Fruit fly (Drosophila melanogaster) whole organism, embryonic: ENCODE data around the gene Rad23.
A peak's percentile ranks its signal among the peaks of the same experiment; 100 is the strongest.

Source experiments
- CG11723 ChIP-seq: fragments of 200-800 bp; sonication (Bioruptor generic); optimal IDR thresholded peaks from 2 replicates; lab custom pipeline; 2017; ENCODE audit warnings: missing biosample characterization, mild to moderate bottlenecking, missing genetic modification characterization
- CG13775 ChIP-seq: fragments of 200-800 bp; sonication (Bioruptor generic); optimal IDR thresholded peaks from 3 replicates; lab custom pipeline; 2017; ENCODE audit warnings: missing biosample characterization, mild to moderate bottlenecking, missing genetic modification characterization
- CG13894 ChIP-seq: fragments of 200-800 bp; sonication (Bioruptor generic); optimal IDR thresholded peaks from 3 replicates; lab custom pipeline; 2018; ENCODE audit warnings: missing biosample characterization, mild to moderate bottlenecking, missing genetic modification characterization, moderate library complexity
- CG14860 ChIP-seq: fragments of 200-800 bp; sonication (Bioruptor generic); IDR thresholded peaks from 3 replicates; pipeline ENCODE4 v1.3.6; 2022; ENCODE audit warnings: missing biosample characterization, missing genetic modification characterization; ENCODE audit not compliant: partially characterized antibody
- CG15073 ChIP-seq: fragments of 200-800 bp; sonication (Bioruptor generic); optimal IDR thresholded peaks from 2 replicates; lab custom pipeline; 2016; ENCODE audit warnings: missing biosample characterization, missing genetic modification characterization
- CG15479 ChIP-seq: fragments of 200-800 bp; sonication (Bioruptor generic); optimal IDR thresholded peaks from 3 replicates; lab custom pipeline; 2019; ENCODE audit warnings: missing biosample characterization, mild to moderate bottlenecking, missing genetic modification characterization, moderate library complexity
- CG1602 ChIP-seq: fragments of 200-800 bp; sonication (Bioruptor generic); optimal IDR thresholded peaks from 3 replicates; lab custom pipeline; 2016; ENCODE audit warnings: missing biosample characterization, missing genetic modification characterization
- CG16813 ChIP-seq: fragments of 200-800 bp; sonication (Bioruptor generic); IDR thresholded peaks from 3 replicates; pipeline ENCODE4 v1.3.6; 2022; ENCODE audit warnings: missing biosample characterization, missing genetic modification characterization; ENCODE audit not compliant: partially characterized antibody
- CG16815 ChIP-seq: fragments of 200-800 bp; sonication (Bioruptor generic); optimal IDR thresholded peaks from 3 replicates; lab custom pipeline; 2017; ENCODE audit warnings: missing biosample characterization, mild to moderate bottlenecking, missing genetic modification characterization
- CG2199 ChIP-seq: fragments of 200-800 bp; sonication (Bioruptor generic); IDR thresholded peaks from 3 replicates; pipeline ENCODE4 v1.3.6; 2022; ENCODE audit warnings: missing biosample characterization, missing genetic modification characterization
- CG2678 ChIP-seq: fragments of 200-800 bp; sonication (Bioruptor generic); optimal IDR thresholded peaks from 3 replicates; lab custom pipeline; 2019; ENCODE audit warnings: missing biosample characterization, mild to moderate bottlenecking, missing genetic modification characterization, moderate library complexity
- CG30020 ChIP-seq: fragments of 200-800 bp; optimal IDR thresholded peaks from 2 replicates; lab custom pipeline; 2019; ENCODE audit warnings: missing biosample characterization, mild to moderate bottlenecking, missing genetic modification characterization, moderate library complexity
- CG30403 ChIP-seq: fragments of 200-800 bp; sonication (Bioruptor generic); optimal IDR thresholded peaks from 3 replicates; lab custom pipeline; 2016; ENCODE audit warnings: missing biosample characterization, missing genetic modification characterization
- CG3995 ChIP-seq: fragments of 200-800 bp; sonication (Bioruptor generic); optimal IDR thresholded peaks from 3 replicates; lab custom pipeline; 2016; ENCODE audit warnings: missing biosample characterization, missing genetic modification characterization
- CG42726 ChIP-seq: fragments of 200-800 bp; sonication (Bioruptor generic); IDR thresholded peaks from 2 replicates; pipeline ENCODE4 v1.3.6; 2022; ENCODE audit warnings: missing biosample characterization, missing genetic modification characterization; ENCODE audit not compliant: partially characterized antibody
- CG4730 ChIP-seq: fragments of 200-800 bp; sonication (Bioruptor generic); IDR thresholded peaks from 2 replicates; pipeline ENCODE4 v1.3.6; 2022; ENCODE audit warnings: missing biosample characterization, missing genetic modification characterization
- CG6854 ChIP-seq: fragments of 200-800 bp; sonication (Bioruptor generic); optimal IDR thresholded peaks from 3 replicates; lab custom pipeline; 2017; ENCODE audit warnings: missing biosample characterization, mild to moderate bottlenecking, missing genetic modification characterization
- CG8281 ChIP-seq: fragments of 200-800 bp; sonication (Bioruptor generic); optimal IDR thresholded peaks from 2 replicates; lab custom pipeline; 2018; ENCODE audit warnings: missing biosample characterization, mild to moderate bottlenecking, missing genetic modification characterization, moderate library complexity
- CG8388 ChIP-seq: fragments of 200-800 bp; sonication (Bioruptor generic); optimal IDR thresholded peaks from 2 replicates; lab custom pipeline; 2019; ENCODE audit warnings: missing biosample characterization, mild to moderate bottlenecking, missing genetic modification characterization, moderate library complexity
- CG9437 ChIP-seq: fragments of 200-800 bp; sonication (Bioruptor generic); optimal IDR thresholded peaks from 2 replicates; lab custom pipeline; 2018; ENCODE audit warnings: missing biosample characterization, mild to moderate bottlenecking, missing genetic modification characterization
- CG9797 ChIP-seq: fragments of 200-800 bp; sonication (Bioruptor generic); optimal IDR thresholded peaks from 3 replicates; lab custom pipeline; 2018; ENCODE audit warnings: missing biosample characterization, mild to moderate bottlenecking, missing genetic modification characterization
- CTCF ChIP-seq: fragments of 200-800 bp; sonication (Bioruptor generic); optimal IDR thresholded peaks from 2 replicates; lab custom pipeline; 2017; ENCODE audit warnings: missing biosample characterization, mild to moderate bottlenecking, missing genetic modification characterization, moderate library complexity
- Chrac-16 ChIP-seq: fragments of 200-800 bp; sonication (Bioruptor generic); optimal IDR thresholded peaks from 3 replicates; lab custom pipeline; 2016; ENCODE audit warnings: missing biosample characterization, missing genetic modification characterization
- Dip2 ChIP-seq: fragments of 200-800 bp; sonication (Bioruptor generic); IDR thresholded peaks from 2 replicates; pipeline ENCODE4 v1.3.6; 2022; ENCODE audit warnings: missing biosample characterization, missing genetic modification characterization
- E2f2 ChIP-seq: fragments of 200-800 bp; sonication (Bioruptor generic); IDR thresholded peaks from 2 replicates; pipeline ENCODE4 v1.3.6; 2022; ENCODE audit warnings: missing biosample characterization, missing genetic modification characterization
- ERR ChIP-seq: fragments of 200-800 bp; sonication (Bioruptor generic); optimal IDR thresholded peaks from 2 replicates; lab custom pipeline; 2016; ENCODE audit warnings: missing biosample characterization, missing genetic modification characterization
- Ets65A ChIP-seq: fragments of 200-800 bp; sonication (Bioruptor generic); peaks from one replicate; lab custom pipeline; 2016; ENCODE audit warnings: missing biosample characterization, missing genetic modification characterization
- Ets97D ChIP-seq: fragments of 200-800 bp; sonication (Bioruptor generic); optimal IDR thresholded peaks from 3 replicates; lab custom pipeline; 2016; ENCODE audit warnings: missing biosample characterization, missing genetic modification characterization
- Hr51 ChIP-seq, 2 experiments: fragments of 200-800 bp; sonication (Bioruptor generic); optimal IDR thresholded peaks; 2 replicates in 1 of 2; 3 replicates in 1 of 2; lab custom pipeline; 2016 to 2018; ENCODE audit warnings: missing biosample characterization in 2 of 2, missing genetic modification characterization in 2 of 2, mild to moderate bottlenecking in 1 of 2, moderate library complexity in 1 of 2
- Ravus ChIP-seq: fragments of 200-800 bp; sonication (Bioruptor generic); IDR thresholded peaks from 2 replicates; pipeline ENCODE4 v1.3.6; 2022; ENCODE audit warnings: missing biosample characterization, missing genetic modification characterization
- Trl ChIP-seq, 3 experiments: fragments of >200 bp in 2 of 3; fragments of 200-800 bp in 1 of 3; sonication (Bioruptor generic) in 1 of 3; optimal IDR thresholded peaks; 2 replicates in 1 of 3; 3 replicates in 2 of 3; lab custom pipeline; 2016 to 2017; ENCODE audit warnings: missing biosample characterization in 1 of 3, missing genetic modification characterization in 1 of 3
- ash1 ChIP-seq: fragments of 200-800 bp; sonication (Bioruptor generic); optimal IDR thresholded peaks from 2 replicates; lab custom pipeline; 2018; ENCODE audit warnings: missing biosample characterization, mild to moderate bottlenecking, missing genetic modification characterization
- bab2 ChIP-seq: fragments of 200-800 bp; sonication (Bioruptor generic); optimal IDR thresholded peaks from 2 replicates; lab custom pipeline; 2016; ENCODE audit warnings: missing biosample characterization, missing genetic modification characterization
- chinmo ChIP-seq: fragments of 200-800 bp; sonication (Bioruptor generic); IDR thresholded peaks from 4 replicates; pipeline ENCODE4 v1.3.6; 2022; ENCODE audit warnings: missing biosample characterization, missing genetic modification characterization; ENCODE audit not compliant: partially characterized antibody
- dmrt11E ChIP-seq: fragments of 200-800 bp; sonication (Bioruptor generic); optimal IDR thresholded peaks from 3 replicates; lab custom pipeline; 2018; ENCODE audit warnings: missing biosample characterization, mild to moderate bottlenecking, missing genetic modification characterization, moderate library complexity
- esg ChIP-seq: fragments of 200-800 bp; sonication (Bioruptor generic); conservative IDR thresholded peaks from 2 replicates; pipeline ENCODE4 v1.3.6; 2022; ENCODE audit warnings: missing biosample characterization, missing genetic modification characterization
- fd102C ChIP-seq: fragments of 200-800 bp; sonication (Bioruptor generic); optimal IDR thresholded peaks from 2 replicates; lab custom pipeline; 2018; ENCODE audit warnings: missing biosample characterization, mild to moderate bottlenecking, missing genetic modification characterization, moderate library complexity
- fd64A ChIP-seq: fragments of 200-800 bp; sonication (Bioruptor generic); optimal IDR thresholded peaks from 3 replicates; lab custom pipeline; 2018; ENCODE audit warnings: missing biosample characterization, mild to moderate bottlenecking, missing genetic modification characterization
- grau ChIP-seq: fragments of 200-800 bp; optimal IDR thresholded peaks from 3 replicates; lab custom pipeline; 2019; ENCODE audit warnings: missing biosample characterization, mild to moderate bottlenecking, missing genetic modification characterization, moderate library complexity
- jumu ChIP-seq: fragments of 200-800 bp; sonication (Bioruptor generic); optimal IDR thresholded peaks from 3 replicates; lab custom pipeline; 2016; ENCODE audit warnings: missing biosample characterization, missing genetic modification characterization
- kay ChIP-seq: fragments of 200-800 bp; sonication (Bioruptor generic); optimal IDR thresholded peaks from 2 replicates; lab custom pipeline; 2016; ENCODE audit warnings: missing biosample characterization, missing genetic modification characterization
- pfk ChIP-seq: fragments of 200-800 bp; sonication (Bioruptor generic); optimal IDR thresholded peaks from 2 replicates; lab custom pipeline; 2018; ENCODE audit warnings: missing biosample characterization, mild to moderate bottlenecking, missing genetic modification characterization, moderate library complexity
- sens ChIP-seq: fragments of 200-800 bp; sonication (Bioruptor generic); peaks from one replicate; lab custom pipeline; 2016; ENCODE audit warnings: missing biosample characterization, missing genetic modification characterization
- slbo ChIP-seq: fragments of 200-800 bp; sonication (Bioruptor generic); IDR thresholded peaks from 2 replicates; pipeline ENCODE4 v1.3.6; 2022; ENCODE audit warnings: missing biosample characterization, missing genetic modification characterization
- sr ChIP-seq: fragments of 200-800 bp; sonication (Bioruptor generic); IDR thresholded peaks from 3 replicates; pipeline ENCODE4 v1.3.6; 2022; ENCODE audit warnings: missing biosample characterization, missing genetic modification characterization
- tll ChIP-seq, 2 experiments: fragments of 200-800 bp in 1 of 2; fragments of >200 bp in 1 of 2; sonication (Bioruptor generic) in 1 of 2; optimal IDR thresholded peaks; 2 replicates each; lab custom pipeline; 2017 to 2019; ENCODE audit warnings: missing biosample characterization in 2 of 2, missing genetic modification characterization in 2 of 2, mild to moderate bottlenecking in 1 of 2, moderate library complexity in 1 of 2
- trem ChIP-seq: fragments of 200-800 bp; optimal IDR thresholded peaks from 3 replicates; lab custom pipeline; 2019; ENCODE audit warnings: missing biosample characterization, mild to moderate bottlenecking, missing genetic modification characterization, moderate library complexity

Rad23 gene

dm6 chr4:261484-262070 lies 46.3 kb upstream of the Rad23 start (continued):
- TF ChIP-seq esg (no peak), ash1 (GFP tag; lab: Kevin White, UChicago) (no peak), Chrac-16 (GFP tag; lab: Kevin White, UChicago) (no peak), fd64A (GFP tag; lab: Kevin White, UChicago) (no peak), Ets65A (GFP tag; lab: Kevin White, UChicago) (peak; percentile 89), CG3995 (GFP tag; lab: Kevin White, UChicago) (no peak), CG42726 (GFP tag; lab: Robert Waterston, UW) (no peak), CG15073 (no peak), CG30403 (GFP tag; lab: Kevin White, UChicago) (no peak), CG15479 (GFP tag; lab: Kevin White, UChicago) (no peak), chinmo (GFP tag; lab: Robert Waterston, UW) (no peak), ERR (GFP tag; lab: Kevin White, UChicago) (no peak), grau (tag; lab: Kevin White, UChicago) (no peak), CG30020 (tag; lab: Kevin White, UChicago) (peak; percentile 71), CG2199 (GFP tag; lab: Robert Waterston, UW) (peak; percentile 92; the same call in 2 of the 3 replicates)

DNA sequence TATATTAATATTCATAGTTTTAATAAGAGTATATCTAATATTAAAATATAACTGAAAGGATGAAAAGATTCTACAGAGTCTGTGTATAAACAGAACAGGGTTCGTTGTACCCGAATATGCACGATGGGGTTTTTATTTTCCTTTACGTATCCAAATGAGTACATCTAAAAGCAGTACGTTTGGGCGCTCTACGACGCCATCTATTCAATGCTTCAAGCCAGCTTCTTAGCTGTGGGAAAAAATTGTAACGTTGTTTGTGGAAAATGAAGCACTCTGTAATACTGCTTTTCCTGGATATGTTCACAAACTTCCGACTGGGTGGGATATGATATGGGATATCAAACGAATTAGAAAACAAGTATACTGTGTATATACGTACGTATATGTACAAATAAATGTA lies 33.2 kb upstream of the Rad23 start:
- peak; percentile 45 for TF ChIP-seq CG9437 (GFP tag; lab: Kevin White, UChicago)
- TF ChIP-seq bab2 (GFP tag; lab: Kevin White, UChicago): no peak
- peak; percentile 8 for TF ChIP-seq CG30020 (tag; lab: Kevin White, UChicago)
- peak; percentile 52 for TF ChIP-seq CG13894 (tag; lab: Kevin White, UChicago)
- no peak for TF ChIP-seq CG16813 (GFP tag; lab: Robert Waterston, UW)
- peak; percentile 88; the same call in 2 of the 3 replicates for TF ChIP-seq CG2199 (GFP tag; lab: Robert Waterston, UW)
- no peak for TF ChIP-seq CG9797 (GFP tag; lab: Kevin White, UChicago)
- peak; percentile 16 for TF ChIP-seq sens
- peak; percentile 73 for TF ChIP-seq CTCF (GFP tag; lab: Kevin White, UChicago)

dm6 chr4:276325-276724 lies 31.6 kb upstream of the Rad23 start, which contains the start of gene NfI:
NfI (minus strand) TSS chr4:276369.
- TF ChIP-seq slbo (no peak), CG11723 (GFP tag; lab: Kevin White, UChicago) (peak; percentile 47), Trl (optimal IDR thresholded peaks at IDR 0.05; lab: Kevin White, UChicago) (peak; percentile 46 to 65), Trl (GFP tag; optimal IDR thresholded peaks at IDR 0.05; lab: Kevin White, UChicago) (no peak), kay (no peak), dmrt11E (tag; lab: Kevin White, UChicago) (no peak), CG8281 (tag; lab: Kevin White, UChicago) (no peak), CG14860 (GFP tag; lab: Robert Waterston, UW) (no peak), trem (tag; lab: Kevin White, UChicago) (no peak), CG13775 (GFP tag; lab: Kevin White, UChicago) (no peak), fd102C (GFP tag; lab: Kevin White, UChicago) (no peak), Dip2 (GFP tag; lab: Robert Waterston, UW) (no peak), Ets97D (GFP tag; lab: Kevin White, UChicago) (no peak), CG6854 (GFP tag; lab: Kevin White, UChicago) (no peak), CG2678 (tag; lab: Kevin White, UChicago) (no peak), sr (GFP tag; lab: Robert Waterston, UW) (no peak), CG16815 (GFP tag; lab: Kevin White, UChicago) (no peak), grau (tag; lab: Kevin White, UChicago) (no peak), jumu (GFP tag; lab: Kevin White, UChicago) (no peak), CG4730 (GFP tag; lab: Robert Waterston, UW) (no peak), CG30020 (tag; lab: Kevin White, UChicago) (peak; percentile 24), CG8388 (GFP tag; lab: Kevin White, UChicago) (no peak), Ravus (no peak), CG1602 (GFP tag; lab: Kevin White, UChicago) (no peak), Hr51 (GFP tag; optimal IDR thresholded peaks at IDR 0.05; lab: Kevin White, UChicago) (no peak), pfk (GFP tag; lab: Kevin White, UChicago) (no peak), E2f2 (GFP tag; lab: Robert Waterston, UW) (no peak), tll (GFP tag; optimal IDR thresholded peaks at IDR 0.05; lab: Kevin White, UChicago) (no peak)
